Fruit fly (Drosophila melanogaster) whole organism, wandering third instar larva: Measurements from ENCODE around the gene CG14205.

Experiments used
- CG9705 ChIP-seq: fragments of 200-800 bp; sonication (Bioruptor generic); optimal IDR thresholded peaks from 2 replicates; lab custom pipeline; 2018; ENCODE audit warnings: missing biosample characterization, mild to moderate bottlenecking, missing genetic modification characterization
- Dif ChIP-seq: fragments of 200-275, 200-300 bp; sonication (Bioruptor generic); optimal IDR thresholded peaks from 2 replicates; lab custom pipeline; 2018; ENCODE audit warnings: missing biosample characterization, missing genetic modification characterization; ENCODE audit not compliant: partially characterized antibody
- Hnf4 ChIP-seq: fragments of 200-800 bp; sonication (Bioruptor generic); optimal IDR thresholded peaks from 2 replicates; lab custom pipeline; 2016; ENCODE audit warnings: missing biosample characterization, mild to moderate bottlenecking, missing genetic modification characterization
- Myc ChIP-seq: fragments of >200 bp; optimal IDR thresholded peaks from 2 replicates; lab custom pipeline; 2017
- N ChIP-seq: fragments of >200 bp; optimal IDR thresholded peaks from 2 replicates; lab custom pipeline; 2018; ENCODE audit warnings: missing biosample characterization, missing external identifiers, missing genetic modification characterization
- OdsH ChIP-seq: fragments of 200-800 bp; sonication (Bioruptor generic); optimal IDR thresholded peaks from 2 replicates; lab custom pipeline; 2016; ENCODE audit warnings: missing biosample characterization, mild to moderate bottlenecking, missing genetic modification characterization
- br ChIP-seq: fragments of 200-800 bp; sonication (Bioruptor generic); optimal IDR thresholded peaks from 2 replicates; lab custom pipeline; 2016; ENCODE audit warnings: missing biosample characterization, missing genetic modification characterization
- dsf ChIP-seq: sonication (Bioruptor generic); optimal IDR thresholded peaks from 2 replicates; lab custom pipeline; 2016; ENCODE audit warnings: missing biosample characterization, missing genetic modification characterization, borderline replicate concordance
- h ChIP-seq: fragments of 200-800 bp; sonication (Bioruptor generic); optimal IDR thresholded peaks from 3 replicates; lab custom pipeline; 2016; ENCODE audit warnings: missing biosample characterization, mild to moderate bottlenecking, missing genetic modification characterization
- lola ChIP-seq: fragments of >200 bp; optimal IDR thresholded peaks from 2 replicates; lab custom pipeline; 2017; ENCODE audit warnings: missing biosample characterization, missing genetic modification characterization
- psq ChIP-seq: fragments of 200-800 bp; sonication (Bioruptor generic); optimal IDR thresholded peaks from 3 replicates; lab custom pipeline; 2017; ENCODE audit warnings: missing biosample characterization, mild to moderate bottlenecking, missing genetic modification characterization, moderate library complexity
- sv ChIP-seq: fragments of 200-800 bp; sonication (Bioruptor generic); optimal IDR thresholded peaks from 3 replicates; lab custom pipeline; 2016; ENCODE audit warnings: missing biosample characterization, missing genetic modification characterization
- tai ChIP-seq: sonication (Bioruptor generic); optimal IDR thresholded peaks from 2 replicates; lab custom pipeline; 2016; ENCODE audit warnings: missing biosample characterization, missing genetic modification characterization
- woc ChIP-seq: sonication (Bioruptor generic); optimal IDR thresholded peaks from 2 replicates; lab custom pipeline; 2016; ENCODE audit warnings: missing biosample characterization, mild to moderate bottlenecking, missing genetic modification characterization

DNA sequence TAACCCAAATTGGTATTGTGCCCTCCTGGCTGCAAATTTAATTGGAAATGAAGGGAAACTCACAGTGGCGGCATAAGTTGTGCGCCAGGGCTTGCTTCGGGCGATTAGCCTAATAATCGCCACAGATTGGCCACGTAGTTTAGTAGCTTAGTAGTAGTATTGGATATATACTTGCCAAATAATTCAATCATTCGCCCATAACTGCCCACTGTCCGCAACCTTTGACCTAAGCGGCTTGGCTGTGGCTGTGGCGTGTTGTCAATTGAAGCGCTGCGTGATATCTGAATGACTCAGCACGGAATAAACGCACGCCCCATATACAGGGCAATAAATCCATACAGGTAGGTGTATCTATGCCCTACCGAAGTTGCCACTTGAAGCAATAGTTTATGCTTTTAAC lies 14.6 kb downstream of the CG14205 start:
- TF ChIP-seq OdsH (GFP tag; lab: Kevin White, UChicago) = no peak
- TF ChIP-seq h (GFP tag; lab: Kevin White, UChicago) = no peak
- TF ChIP-seq dsf = no peak
- no peak for TF ChIP-seq Myc (lab: Kevin White, UChicago)
- no peak for TF ChIP-seq Dif
- TF ChIP-seq sv (GFP tag; lab: Kevin White, UChicago) = no peak
- no peak for TF ChIP-seq CG9705 (GFP tag; lab: Kevin White, UChicago)
- no peak for TF ChIP-seq psq (GFP tag; lab: Kevin White, UChicago)
- no peak for TF ChIP-seq tai (GFP tag; lab: Kevin White, UChicago)
- no peak for TF ChIP-seq lola (GFP tag; lab: Kevin White, UChicago)
- TF ChIP-seq N (GFP tag; lab: Kevin White, UChicago) = no peak
- TF ChIP-seq woc (GFP tag; lab: Kevin White, UChicago) = no peak
- TF ChIP-seq Hnf4 (GFP tag; lab: Kevin White, UChicago) = no peak
- TF ChIP-seq br (GFP tag; lab: Kevin White, UChicago) = no peak
